Fruit fly (Drosophila melanogaster): ENCODE data around the gene AOX1.

The AOX1 gene

dm6 chr3R:15507760-15508159 is 29.3 kb downstream of the AOX1 start:
- TF ChIP-seq usp (GFP tag; optimal IDR thresholded peaks at IDR 0.05) (no peak), psq (optimal IDR thresholded peaks at IDR 0.05) (no peak), EcR (GFP tag; optimal IDR thresholded peaks at IDR 0.05) (no peak), CG8478 (optimal IDR thresholded peaks at IDR 0.05) (no peak), pan (optimal IDR thresholded peaks at IDR 0.05) (no peak), Dll (optimal IDR thresholded peaks at IDR 0.05) (no peak)

dm6 chr3R:15494302-15494701 is 42.8 kb downstream of the AOX1 start, which contains the start of gene maca:
Gene maca (plus strand): TSS chr3R:15494602.
- no peak for TF ChIP-seq EcR (GFP tag; optimal IDR thresholded peaks at IDR 0.05)
- TF ChIP-seq usp (GFP tag; optimal IDR thresholded peaks at IDR 0.05), result no peak
- TF ChIP-seq Dll (optimal IDR thresholded peaks at IDR 0.05), result no peak

- TF ChIP-seq psq (optimal IDR thresholded peaks at IDR 0.05), result no peak
- no peak for TF ChIP-seq usp (GFP tag; optimal IDR thresholded peaks at IDR 0.05)
- TF ChIP-seq pan (optimal IDR thresholded peaks at IDR 0.05), result no peak
- no peak for TF ChIP-seq CG8478 (optimal IDR thresholded peaks at IDR 0.05)
- no peak for TF ChIP-seq Dll (optimal IDR thresholded peaks at IDR 0.05)
These were observed 43.9 kb downstream of the AOX1 start for dm6 chr3R:15493211-15493610.

- TF ChIP-seq usp (GFP tag; optimal IDR thresholded peaks at IDR 0.05) (no peak), Dll (optimal IDR thresholded peaks at IDR 0.05) (no peak), pan (optimal IDR thresholded peaks at IDR 0.05) (no peak)
These were observed 51.2 kb downstream of the AOX1 start, which contains the start of gene obe for dm6 chr3R:15485866-15486265. Gene obe (plus strand): TSS chr3R:15486050.

dm6 chr3R:15485296-15485695 is 51.8 kb downstream of the AOX1 start, which contains the start of gene Trissin:
Gene Trissin (minus strand): TSS chr3R:15485396.
- TF ChIP-seq usp (GFP tag; optimal IDR thresholded peaks at IDR 0.05) (no peak), pan (optimal IDR thresholded peaks at IDR 0.05) (no peak), EcR (GFP tag; optimal IDR thresholded peaks at IDR 0.05) (no peak), psq (optimal IDR thresholded peaks at IDR 0.05) (no peak)

- TF ChIP-seq pan (optimal IDR thresholded peaks at IDR 0.05), result no peak
- TF ChIP-seq EcR (GFP tag; optimal IDR thresholded peaks at IDR 0.05), result no peak
- no peak for TF ChIP-seq psq (optimal IDR thresholded peaks at IDR 0.05)
- TF ChIP-seq usp (GFP tag; optimal IDR thresholded peaks at IDR 0.05), result no peak
- TF ChIP-seq Dll (optimal IDR thresholded peaks at IDR 0.05), result no peak
- TF ChIP-seq CG8478 (optimal IDR thresholded peaks at IDR 0.05), result no peak
These were observed 54.2 kb downstream of the AOX1 start, which contains the start of gene Rh6 for dm6 chr3R:15482858-15483257. Gene Rh6 (plus strand): TSS chr3R:15483158.
